Worm (Caenorhabditis elegans): Measurements from ENCODE around the gene ZK180.8.

- no peak for TF ChIP-seq ets-7 (tag; optimal IDR thresholded peaks at IDR 0.05)
- TF ChIP-seq tbx-37 (GFP tag; conservative IDR thresholded peaks at IDR 0.05): no peak
- TF ChIP-seq B0310.2 (tag; optimal IDR thresholded peaks at IDR 0.05): no peak
- no peak for TF ChIP-seq ama-1 (optimal IDR thresholded peaks at IDR 0.05)
- TF ChIP-seq hmg-4 (GFP tag; optimal IDR thresholded peaks at IDR 0.05): no peak
- no peak for TF ChIP-seq flt-1 (GFP tag; IDR thresholded peaks at IDR 0.05)
- TF ChIP-seq scrt-1 (GFP tag; IDR thresholded peaks at IDR 0.05): no peak
- TF ChIP-seq tra-4 (tag; optimal IDR thresholded peaks at IDR 0.05): no peak
- TF ChIP-seq hmbx-1 (tag; optimal IDR thresholded peaks at IDR 0.05): no peak
- no peak for TF ChIP-seq ceh-13 (GFP tag; optimal IDR thresholded peaks at IDR 0.05)
- TF ChIP-seq aly-1 (tag; optimal IDR thresholded peaks at IDR 0.05): no peak
- no peak for TF ChIP-seq hnd-1 (tag; optimal IDR thresholded peaks at IDR 0.05)
- no peak for TF ChIP-seq sea-1 (GFP tag; conservative IDR thresholded peaks at IDR 0.05)
- no peak for TF ChIP-seq pes-1 (GFP tag; IDR thresholded peaks at IDR 0.05)
Measured at ce11 chrIV:4465184-4465583, 46.3 kb downstream of the ZK180.8 start, which contains the start of gene M01H9.5.

All from whole organism, early embryonic.